Worm (Caenorhabditis elegans) whole organism, L2 larva: ENCODE measurements around the gene kap-1.
A peak's percentile ranks its signal among the peaks of the same experiment; 100 is the strongest.

ENCODE experiments used
- R02D3.7 ChIP-seq: fragments of 150-350 bp; optimal IDR thresholded peaks from 2 replicates; lab custom pipeline; 2014; ENCODE audit warnings: missing biosample characterization, missing genetic modification characterization
- ZK546.5 ChIP-seq: sonication (generic microtip); optimal IDR thresholded peaks from 2 replicates; lab custom pipeline; 2017; ENCODE audit warnings: missing biosample characterization, missing genetic modification characterization
- gmeb-1 ChIP-seq: fragments of 150-350 bp; optimal IDR thresholded peaks from 2 replicates; lab custom pipeline; 2014; ENCODE audit warnings: missing biosample characterization, missing genetic modification characterization
- lin-11 ChIP-seq: fragments of 150-350 bp; sonication (generic microtip); optimal IDR thresholded peaks from 2 replicates; lab custom pipeline; 2014; ENCODE audit warnings: missing biosample characterization, missing genetic modification characterization, inconsistent platforms, mixed read lengths
- lin-13 ChIP-seq: fragments of 150-350 bp; optimal IDR thresholded peaks from 2 replicates; lab custom pipeline; 2014; ENCODE audit warnings: missing biosample characterization, missing genetic modification reagents, missing genetic modification characterization
- lin-39 ChIP-seq: fragments of 150-350 bp; optimal IDR thresholded peaks from 2 replicates; lab custom pipeline; 2014; ENCODE audit warnings: missing biosample characterization, missing genetic modification reagents, missing genetic modification characterization
- nhr-12 ChIP-seq: fragments of 150-350 bp; optimal IDR thresholded peaks from 2 replicates; lab custom pipeline; 2014; ENCODE audit warnings: missing biosample characterization, missing genetic modification characterization
- peb-1 ChIP-seq: fragments of 150-350 bp; optimal IDR thresholded peaks from 2 replicates; lab custom pipeline; 2014; ENCODE audit warnings: missing biosample characterization, missing genetic modification characterization
- sem-4 ChIP-seq: fragments of 150-350 bp; optimal IDR thresholded peaks from 2 replicates; lab custom pipeline; 2014; ENCODE audit warnings: missing biosample characterization, missing genetic modification reagents, missing genetic modification characterization
- sma-3 ChIP-seq: sonication (generic microtip); optimal IDR thresholded peaks from 2 replicates; lab custom pipeline; 2016; ENCODE audit warnings: missing genetic modification reagents, missing genetic modification characterization, missing compliant biosample characterization
- ztf-4 ChIP-seq: fragments of 150-350 bp; optimal IDR thresholded peaks from 2 replicates; lab custom pipeline; 2014; ENCODE audit warnings: missing biosample characterization, missing genetic modification characterization

Gene kap-1

ce11 chrIII:7387359-7387758 is 48.7 kb downstream of the kap-1 start (continued):
- TF ChIP-seq lin-13 (GFP tag; lab: Kevin White, UChicago) = no peak
- TF ChIP-seq lin-39 = no peak
- no peak for TF ChIP-seq ZK546.5 (tag; lab: Kevin White, UChicago)
- no peak for TF ChIP-seq R02D3.7 (tag; lab: Kevin White, UChicago)
- no peak for TF ChIP-seq peb-1 (tag; lab: Kevin White, UChicago)
- no peak for TF ChIP-seq nhr-12
- no peak for TF ChIP-seq sma-3 (GFP tag; lab: Kevin White, UChicago)
- peak; percentile 27 for TF ChIP-seq ztf-4 (tag; lab: Kevin White, UChicago)
- no peak for TF ChIP-seq sem-4 (tag; lab: Kevin White, UChicago)
- TF ChIP-seq lin-11 (tag; lab: Kevin White, UChicago) = peak; percentile 72
- TF ChIP-seq gmeb-1 (tag; lab: Kevin White, UChicago) = peak; percentile 56
- TF ChIP-seq, all 48 proteins: peak for 16
